Fruit fly (Drosophila melanogaster) whole organism, pupa: Measurements from ENCODE around the gene CG18048.
A peak's percentile ranks its signal among the peaks of the same experiment; 100 is the strongest.

Experiments used
- CG10348 ChIP-seq: fragments of 200-800 bp; sonication (Bioruptor generic); IDR thresholded peaks from 2 replicates; pipeline ENCODE4 v1.3.6; 2022; ENCODE audit warnings: missing biosample characterization, missing genetic modification characterization
- CG12605 ChIP-seq: fragments of 200-800 bp; sonication (Bioruptor generic); IDR thresholded peaks from 2 replicates; pipeline ENCODE4 v1.3.6; 2022; ENCODE audit warnings: missing biosample characterization, missing genetic modification characterization
- CG13204 ChIP-seq: fragments of 200-800 bp; sonication (Bioruptor generic); optimal IDR thresholded peaks from 2 replicates; lab custom pipeline; 2018; ENCODE audit warnings: missing biosample characterization, mild to moderate bottlenecking, missing genetic modification characterization, moderate library complexity
- CG14655 ChIP-seq: fragments of 200-800 bp; sonication (Bioruptor generic); optimal IDR thresholded peaks from 3 replicates; lab custom pipeline; 2017; ENCODE audit warnings: mild to moderate bottlenecking, missing biosample characterization, missing genetic modification reagents, missing genetic modification characterization
- CG15710 ChIP-seq: fragments of 200-800 bp; sonication (Bioruptor generic); optimal IDR thresholded peaks from 2 replicates; lab custom pipeline; 2018; ENCODE audit warnings: missing biosample characterization, mild to moderate bottlenecking, missing genetic modification characterization, moderate library complexity
- CG32121 ChIP-seq: fragments of 200-800 bp; sonication (Bioruptor generic); IDR thresholded peaks from 2 replicates; pipeline ENCODE4 v1.3.6; 2022; ENCODE audit warnings: missing biosample characterization, missing genetic modification characterization
- CG34367 ChIP-seq: fragments of 200-800 bp; sonication (Bioruptor generic); optimal IDR thresholded peaks from 2 replicates; lab custom pipeline; 2018; ENCODE audit warnings: missing biosample characterization, mild to moderate bottlenecking, missing genetic modification characterization
- CG4496 ChIP-seq: fragments of 200-800 bp; sonication (Bioruptor generic); IDR thresholded peaks from 3 replicates; pipeline ENCODE4 v1.3.6; 2022; ENCODE audit warnings: missing biosample characterization, missing genetic modification characterization
- CG8159 ChIP-seq: fragments of 200-800 bp; sonication (Bioruptor generic); optimal IDR thresholded peaks from 3 replicates; lab custom pipeline; 2018; ENCODE audit warnings: missing biosample characterization, mild to moderate bottlenecking, missing genetic modification characterization, moderate library complexity
- CG8301 ChIP-seq: fragments of 200-800 bp; sonication (Bioruptor generic); optimal IDR thresholded peaks from 2 replicates; lab custom pipeline; 2018; ENCODE audit warnings: missing biosample characterization, mild to moderate bottlenecking, missing genetic modification characterization
- CG9948 ChIP-seq: fragments of 200-800 bp; sonication (Bioruptor generic); optimal IDR thresholded peaks from 2 replicates; lab custom pipeline; 2018; ENCODE audit warnings: missing biosample characterization, mild to moderate bottlenecking, missing genetic modification characterization, moderate library complexity
- D1 ChIP-seq: fragments of 200-800 bp; sonication (Bioruptor generic); optimal IDR thresholded peaks from 2 replicates; lab custom pipeline; 2018; ENCODE audit warnings: missing biosample characterization, mild to moderate bottlenecking, missing genetic modification characterization, moderate library complexity
- EcR ChIP-seq: fragments of 200-800 bp; sonication (Bioruptor generic); optimal IDR thresholded peaks from 3 replicates; lab custom pipeline; 2019; ENCODE audit warnings: missing biosample characterization, missing genetic modification characterization, mild to moderate bottlenecking, moderate library complexity, missing genetic modification reagents
- Ets98B ChIP-seq: fragments of 200-800 bp; sonication (Bioruptor generic); IDR thresholded peaks from 2 replicates; pipeline ENCODE4 v1.3.6; 2022; ENCODE audit warnings: missing biosample characterization, missing genetic modification characterization
- Pif1A ChIP-seq: fragments of 200-800 bp; sonication (Bioruptor generic); optimal IDR thresholded peaks from 3 replicates; lab custom pipeline; 2016; ENCODE audit warnings: missing biosample characterization, missing genetic modification characterization
- Pif1B ChIP-seq: fragments of 200-800 bp; sonication (Bioruptor generic); optimal IDR thresholded peaks from 3 replicates; lab custom pipeline; 2016; ENCODE audit warnings: missing biosample characterization, missing genetic modification characterization
- Snoo ChIP-seq: fragments of 200-800 bp; sonication (Bioruptor generic); optimal IDR thresholded peaks from 3 replicates; lab custom pipeline; 2017; ENCODE audit warnings: missing biosample characterization, mild to moderate bottlenecking, missing genetic modification characterization, inconsistent platforms
- fd96Ca ChIP-seq: fragments of 200-800 bp; sonication (Bioruptor generic); IDR thresholded peaks from 3 replicates; pipeline ENCODE4 v1.3.6; 2022; ENCODE audit warnings: missing biosample characterization, missing genetic modification characterization
- gl ChIP-seq: fragments of 200-800 bp; sonication (Bioruptor generic); optimal IDR thresholded peaks from 2 replicates; lab custom pipeline; 2018; ENCODE audit warnings: missing biosample characterization, mild to moderate bottlenecking, missing genetic modification characterization
- rn ChIP-seq: fragments of 200-800 bp; sonication (Bioruptor generic); IDR thresholded peaks from 2 replicates; pipeline ENCODE4 v1.3.6; 2022; ENCODE audit warnings: missing biosample characterization, missing genetic modification characterization

The CG18048 gene

DNA sequence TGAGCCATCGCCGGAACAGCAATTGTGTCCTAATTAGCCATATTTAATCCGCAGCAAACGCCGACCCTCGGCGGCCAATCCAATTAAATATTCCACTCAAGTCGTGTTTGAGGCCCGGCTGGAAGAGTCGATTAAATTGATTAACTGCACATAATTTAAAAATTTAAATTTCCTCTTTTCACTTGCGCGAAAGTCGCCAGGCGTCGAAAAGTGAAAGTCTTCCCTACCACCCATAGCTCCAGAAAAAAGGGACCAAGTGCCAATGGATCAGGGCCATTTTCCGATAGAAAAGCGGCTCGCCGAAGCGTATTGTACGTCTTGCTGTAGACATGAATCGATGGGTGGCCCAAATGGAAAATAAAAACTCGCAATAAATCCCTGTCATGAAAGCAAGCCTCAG lies 8.5 kb upstream of the CG18048 start:
- TF ChIP-seq CG10348 (GFP tag; lab: Robert Waterston, UW) (no peak), CG14655 (GFP tag; lab: Kevin White, UChicago) (no peak), CG15710 (tag; lab: Kevin White, UChicago) (no peak), CG9948 (tag; lab: Kevin White, UChicago) (no peak), CG4496 (GFP tag; lab: Robert Waterston, UW) (no peak)

DNA sequence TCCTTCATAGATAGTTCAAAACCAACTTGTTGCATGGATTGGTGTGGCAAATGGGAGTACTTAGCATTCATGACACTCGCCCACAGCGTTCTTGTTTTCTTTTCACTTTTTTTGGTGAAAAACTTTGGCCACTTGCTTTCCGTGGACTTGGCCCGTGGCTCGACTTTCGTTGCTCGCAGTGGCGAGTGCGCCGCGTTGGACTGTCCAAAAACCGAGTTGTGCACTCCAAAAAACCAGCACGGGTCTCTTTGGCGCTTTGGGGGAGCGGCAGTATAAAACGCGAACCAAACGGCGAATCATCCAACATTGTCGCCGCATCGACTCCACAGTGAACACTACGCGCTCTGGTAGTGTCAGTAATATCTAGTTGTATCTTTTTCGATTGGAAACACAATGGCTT lies 6.1 kb upstream of the CG18048 start, which contains the start of gene Osi20:
TSS of gene Osi20 (plus strand) at position 301 of the 400 bp plus-strand sequence.
- no peak for TF ChIP-seq gl

DNA sequence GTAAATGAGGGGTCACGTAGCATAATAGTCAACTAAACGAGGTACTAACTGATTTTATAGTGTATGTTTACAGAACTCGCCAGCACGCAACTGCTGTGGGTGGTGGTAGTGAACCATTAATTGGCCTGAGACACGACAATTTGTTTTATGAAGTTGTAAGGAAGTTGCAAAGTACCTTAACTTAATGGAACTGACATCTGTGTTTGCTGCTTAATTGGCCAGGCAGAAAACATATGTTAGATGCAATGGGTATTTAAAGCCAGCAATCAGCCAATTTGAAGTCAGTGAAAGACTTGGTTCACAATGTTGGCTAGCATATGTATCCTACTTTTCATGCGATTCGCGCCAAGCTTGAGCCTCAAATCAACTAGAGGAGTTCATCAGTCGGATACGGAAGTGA lies 4.2 kb upstream of the CG18048 start, which contains the start of gene CG17917:
TSS of gene CG17917 (plus strand) at position 301 of the 400 bp plus-strand sequence.
- TF ChIP-seq Pif1A (no peak), CG8159 (tag; lab: Kevin White, UChicago) (no peak), CG8301 (tag; lab: Kevin White, UChicago) (no peak), CG15710 (tag; lab: Kevin White, UChicago) (no peak), Snoo (tag; lab: Kevin White, UChicago) (no peak), D1 (tag; lab: Kevin White, UChicago) (no peak), fd96Ca (GFP tag; lab: Robert Waterston, UW) (no peak), gl (no peak), Pif1B (GFP tag; lab: Kevin White, UChicago) (no peak), rn (GFP tag; lab: Robert Waterston, UW) (no peak), CG9948 (tag; lab: Kevin White, UChicago) (no peak), CG12605 (GFP tag; lab: Robert Waterston, UW) (no peak), EcR (GFP tag; lab: Kevin White, UChicago) (no peak), CG34367 (tag; lab: Kevin White, UChicago) (no peak)

DNA sequence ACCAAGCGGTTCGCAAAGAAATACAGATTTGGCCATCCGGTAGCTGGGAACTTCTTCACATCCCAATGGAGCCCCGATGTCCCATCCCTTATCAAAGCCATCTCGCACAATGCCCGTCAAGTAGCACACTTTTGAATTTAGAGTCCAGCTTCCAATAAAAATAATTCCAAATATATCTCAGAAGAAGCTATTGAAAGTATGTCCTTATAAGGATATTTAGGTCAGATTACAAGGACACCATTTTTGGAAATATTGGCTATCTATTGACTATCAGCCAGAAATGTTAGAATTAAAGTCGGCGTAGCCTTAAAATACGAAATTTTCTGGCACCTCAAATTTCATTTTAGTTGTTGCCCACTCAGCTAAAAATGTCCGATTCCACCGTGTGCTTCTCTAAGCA lies 3.2 kb upstream of the CG18048 start, which contains the start of gene CG10298:
TSS of gene CG10298 (plus strand) at position 301 of the 400 bp plus-strand sequence.
- TF ChIP-seq CG8159 (tag; lab: Kevin White, UChicago) (no peak), EcR (GFP tag; lab: Kevin White, UChicago) (no peak), CG9948 (tag; lab: Kevin White, UChicago) (no peak), CG8301 (tag; lab: Kevin White, UChicago) (no peak), D1 (tag; lab: Kevin White, UChicago) (no peak), fd96Ca (GFP tag; lab: Robert Waterston, UW) (no peak), Ets98B (GFP tag; lab: Robert Waterston, UW) (no peak), CG4496 (GFP tag; lab: Robert Waterston, UW) (no peak), CG32121 (GFP tag; lab: Robert Waterston, UW) (no peak)

DNA sequence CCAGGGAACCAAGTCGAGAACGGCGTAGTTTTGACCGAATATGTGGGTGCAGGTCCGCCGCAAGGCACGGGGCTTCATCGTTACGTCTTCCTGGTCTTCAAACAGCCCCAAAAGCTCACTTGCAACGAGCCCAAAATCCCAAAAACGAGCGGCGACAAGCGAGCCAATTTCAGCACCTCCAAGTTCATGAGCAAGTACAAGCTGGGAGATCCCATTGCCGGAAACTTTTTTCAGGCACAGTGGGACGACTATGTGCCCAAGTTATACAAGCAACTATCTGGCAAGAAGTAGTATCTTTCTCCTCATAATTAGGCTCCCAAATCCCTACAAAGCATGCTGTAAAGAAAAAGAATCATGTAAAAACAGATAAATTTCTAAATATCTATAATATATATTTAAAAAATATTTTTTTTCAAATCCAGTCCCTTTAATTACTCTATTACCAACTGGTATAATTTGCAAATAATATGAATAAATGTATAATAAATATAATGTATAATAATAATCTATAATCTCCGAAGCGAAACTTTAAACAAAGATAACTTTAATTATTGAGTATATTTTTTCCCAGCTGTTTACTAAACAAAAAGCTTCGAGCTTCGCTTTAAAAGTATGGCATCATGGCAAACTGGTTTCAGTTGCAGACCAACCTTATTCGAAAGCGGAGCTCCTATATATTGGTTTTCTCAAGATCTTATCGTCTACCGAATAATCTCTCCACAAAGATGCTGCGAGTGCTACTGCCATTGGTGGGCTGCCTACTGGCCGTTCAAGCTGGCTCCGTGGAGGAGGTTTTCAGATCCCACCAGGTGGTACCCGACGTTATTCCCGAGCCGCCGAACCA lies 2.3 kb upstream of the CG18048 start, which contains the start of gene CG17919:
TSS of gene CG17919 (plus strand) at position 634 of the 844 bp plus-strand sequence.
- TF ChIP-seq fd96Ca (GFP tag; lab: Robert Waterston, UW) (peak; percentile 34; the same call in 1 of the 3 replicates), CG9948 (tag; lab: Kevin White, UChicago) (no peak), Ets98B (GFP tag; lab: Robert Waterston, UW) (peak; percentile 6; the same call in 1 of the 2 replicates), D1 (tag; lab: Kevin White, UChicago) (peak; percentile 11), Pif1B (GFP tag; lab: Kevin White, UChicago) (peak; percentile 26), Pif1A (peak; percentile 12), CG14655 (GFP tag; lab: Kevin White, UChicago) (no peak), CG8159 (tag; lab: Kevin White, UChicago) (peak; percentile 8), CG13204 (GFP tag; lab: Kevin White, UChicago) (no peak), Snoo (tag; lab: Kevin White, UChicago) (no peak), CG32121 (GFP tag; lab: Robert Waterston, UW) (0 out of 2 replicates have a peak, but pooled peaks have one; percentile 12)

DNA sequence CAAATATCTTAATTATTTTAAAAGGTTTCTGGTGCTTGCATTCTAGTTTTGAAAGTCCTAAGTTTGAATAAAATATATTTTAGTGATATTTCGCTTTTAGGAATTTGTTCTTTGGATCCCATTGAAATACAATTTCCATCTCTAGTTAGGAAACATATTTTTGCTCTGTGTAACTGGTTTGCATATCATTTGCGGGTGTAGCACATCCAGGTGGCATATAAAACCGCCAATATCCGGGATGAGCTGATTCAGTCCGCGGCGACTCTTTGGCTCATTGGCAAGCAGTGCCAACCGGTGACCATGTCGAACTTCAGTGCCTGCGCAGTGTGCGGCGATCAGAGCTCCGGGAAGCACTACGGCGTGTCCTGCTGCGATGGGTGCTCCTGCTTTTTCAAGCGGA lies 3.0 kb downstream of the CG18048 start, which contains the start of gene Hr83:
TSS of gene Hr83 (plus strand) at position 301 of the 400 bp plus-strand sequence.
- TF ChIP-seq gl (no peak), CG34367 (tag; lab: Kevin White, UChicago) (no peak), rn (GFP tag; lab: Robert Waterston, UW) (no peak), Ets98B (GFP tag; lab: Robert Waterston, UW) (no peak), Snoo (tag; lab: Kevin White, UChicago) (no peak), D1 (tag; lab: Kevin White, UChicago) (no peak), CG4496 (GFP tag; lab: Robert Waterston, UW) (no peak), CG10348 (GFP tag; lab: Robert Waterston, UW) (no peak), CG12605 (GFP tag; lab: Robert Waterston, UW) (no peak), CG14655 (GFP tag; lab: Kevin White, UChicago) (no peak), Pif1B (GFP tag; lab: Kevin White, UChicago) (no peak), CG13204 (GFP tag; lab: Kevin White, UChicago) (no peak), fd96Ca (GFP tag; lab: Robert Waterston, UW) (no peak), CG8301 (tag; lab: Kevin White, UChicago) (no peak), CG8159 (tag; lab: Kevin White, UChicago) (no peak), CG32121 (GFP tag; lab: Robert Waterston, UW) (no peak), EcR (GFP tag; lab: Kevin White, UChicago) (no peak), Pif1A (no peak), CG15710 (tag; lab: Kevin White, UChicago) (no peak), CG9948 (tag; lab: Kevin White, UChicago) (no peak)
